Fruit fly (Drosophila melanogaster): ENCODE measurements around the gene mthl11.
A peak's percentile ranks its signal among the peaks of the same experiment; 100 is the strongest.

mthl11 gene

DNA sequence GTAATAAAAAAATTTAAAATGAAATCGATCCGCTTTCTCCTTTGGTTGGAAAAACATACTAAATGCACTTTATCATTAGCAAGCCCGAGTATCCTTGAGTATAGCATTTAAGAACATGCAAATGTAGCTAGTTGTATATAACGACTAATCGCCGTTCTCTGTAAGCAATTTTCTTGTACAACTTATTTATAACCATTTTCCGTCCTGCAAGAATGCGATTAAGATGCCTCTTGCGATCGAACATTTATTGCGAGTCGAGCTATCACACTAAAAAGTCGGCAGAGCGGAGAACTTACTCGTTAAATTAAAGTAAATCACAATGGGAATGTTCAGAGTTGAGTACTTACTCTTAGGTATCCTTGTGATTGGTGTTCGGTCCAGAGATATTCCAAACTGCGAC, at the start of gene mthl11:
Gene mthl11 (plus strand): TSS at position 301 of the 400 bp plus-strand sequence.
- no peak for TF ChIP-seq CG12768 (GFP tag; optimal IDR thresholded peaks at IDR 0.05)
- no peak for TF ChIP-seq cnc (optimal IDR thresholded peaks at IDR 0.05)
- no peak for TF ChIP-seq CG33017 (tag; optimal IDR thresholded peaks at IDR 0.05)
- TF ChIP-seq cic (GFP tag; optimal IDR thresholded peaks at IDR 0.05) = no peak
- TF ChIP-seq ovo (GFP tag; optimal IDR thresholded peaks at IDR 0.05) = no peak
- TF ChIP-seq CG1620 (GFP tag; optimal IDR thresholded peaks at IDR 0.05) = no peak
- no peak for TF ChIP-seq tj (GFP tag; optimal IDR thresholded peaks at IDR 0.05)
- TF ChIP-seq bab1 (GFP tag; optimal IDR thresholded peaks at IDR 0.05) = no peak
- TF ChIP-seq CG7101 (tag; optimal IDR thresholded peaks at IDR 0.05) = no peak
- TF ChIP-seq CG14711 (tag; optimal IDR thresholded peaks at IDR 0.05) = no peak
- no peak for TF ChIP-seq CG11617 (GFP tag; optimal IDR thresholded peaks at IDR 0.05)
- no peak for TF ChIP-seq toe (GFP tag; optimal IDR thresholded peaks at IDR 0.05)
- no peak for TF ChIP-seq pad (GFP tag; optimal IDR thresholded peaks at IDR 0.05)
- no peak for TF ChIP-seq CG7045 (GFP tag; optimal IDR thresholded peaks at IDR 0.05)
- TF ChIP-seq Hr96 (GFP tag; optimal IDR thresholded peaks at IDR 0.05) = no peak
- TF ChIP-seq Clk (GFP tag; optimal IDR thresholded peaks at IDR 0.05) = no peak

DNA sequence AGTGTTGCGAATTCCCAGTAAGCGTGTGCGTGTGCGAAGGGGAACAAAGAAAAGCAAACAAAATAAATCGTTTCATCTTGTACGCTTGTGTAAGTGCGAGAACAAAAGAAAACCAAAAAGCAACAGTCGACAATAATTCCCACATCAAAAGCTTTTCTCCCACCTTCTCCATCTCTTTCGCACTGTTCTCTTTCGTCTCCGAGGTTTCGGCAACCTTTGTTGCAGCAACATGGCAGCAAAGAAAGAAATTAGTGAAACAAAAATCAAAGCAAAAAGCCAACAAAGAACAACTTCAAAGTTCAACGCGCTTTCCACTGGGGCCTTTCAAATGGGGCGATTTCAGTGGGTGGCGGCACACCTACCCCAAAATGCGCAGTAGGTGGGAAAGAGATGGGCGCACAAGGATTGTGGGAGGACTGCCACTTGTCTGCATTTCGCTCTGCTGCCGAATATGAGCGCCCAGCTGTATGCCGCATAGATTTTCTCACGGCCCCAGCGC, 48.8 kb upstream of the mthl11 start:
- TF ChIP-seq tj (GFP tag; optimal IDR thresholded peaks at IDR 0.05) = peak; percentile 92
- TF ChIP-seq CG7045 (GFP tag; optimal IDR thresholded peaks at IDR 0.05) = no peak
- peak; percentile 36 for TF ChIP-seq cic (GFP tag; optimal IDR thresholded peaks at IDR 0.05)
- peak; percentile 43 for TF ChIP-seq CG33017 (tag; optimal IDR thresholded peaks at IDR 0.05)
- peak; percentile 15 for TF ChIP-seq CG12768 (GFP tag; optimal IDR thresholded peaks at IDR 0.05)
- TF ChIP-seq Hr96 (GFP tag; optimal IDR thresholded peaks at IDR 0.05) = no peak
- TF ChIP-seq toe (GFP tag; optimal IDR thresholded peaks at IDR 0.05) = peak; percentile 38
- peak; percentile 93 for TF ChIP-seq pad (GFP tag; optimal IDR thresholded peaks at IDR 0.05)

- no peak for TF ChIP-seq CG7045 (GFP tag; optimal IDR thresholded peaks at IDR 0.05)
- TF ChIP-seq CG1620 (GFP tag; optimal IDR thresholded peaks at IDR 0.05) = no peak
- TF ChIP-seq CG14711 (tag; optimal IDR thresholded peaks at IDR 0.05) = no peak
- no peak for TF ChIP-seq CG11617 (GFP tag; optimal IDR thresholded peaks at IDR 0.05)
- TF ChIP-seq cnc (optimal IDR thresholded peaks at IDR 0.05) = no peak
- no peak for TF ChIP-seq ovo (GFP tag; optimal IDR thresholded peaks at IDR 0.05)
- no peak for TF ChIP-seq CG12768 (GFP tag; optimal IDR thresholded peaks at IDR 0.05)
- TF ChIP-seq Hr96 (GFP tag; optimal IDR thresholded peaks at IDR 0.05) = no peak
- no peak for TF ChIP-seq CG7101 (tag; optimal IDR thresholded peaks at IDR 0.05)
- no peak for TF ChIP-seq pad (GFP tag; optimal IDR thresholded peaks at IDR 0.05)
- TF ChIP-seq tj (GFP tag; optimal IDR thresholded peaks at IDR 0.05) = no peak
- no peak for TF ChIP-seq Clk (GFP tag; optimal IDR thresholded peaks at IDR 0.05)
- no peak for TF ChIP-seq CG33017 (tag; optimal IDR thresholded peaks at IDR 0.05)
- no peak for TF ChIP-seq kay (GFP tag; ENCODE audit: borderline replicate concordance)
These were observed 48.0 kb upstream of the mthl11 start for dm6 chr3R:10352844-10353243.

DNA sequence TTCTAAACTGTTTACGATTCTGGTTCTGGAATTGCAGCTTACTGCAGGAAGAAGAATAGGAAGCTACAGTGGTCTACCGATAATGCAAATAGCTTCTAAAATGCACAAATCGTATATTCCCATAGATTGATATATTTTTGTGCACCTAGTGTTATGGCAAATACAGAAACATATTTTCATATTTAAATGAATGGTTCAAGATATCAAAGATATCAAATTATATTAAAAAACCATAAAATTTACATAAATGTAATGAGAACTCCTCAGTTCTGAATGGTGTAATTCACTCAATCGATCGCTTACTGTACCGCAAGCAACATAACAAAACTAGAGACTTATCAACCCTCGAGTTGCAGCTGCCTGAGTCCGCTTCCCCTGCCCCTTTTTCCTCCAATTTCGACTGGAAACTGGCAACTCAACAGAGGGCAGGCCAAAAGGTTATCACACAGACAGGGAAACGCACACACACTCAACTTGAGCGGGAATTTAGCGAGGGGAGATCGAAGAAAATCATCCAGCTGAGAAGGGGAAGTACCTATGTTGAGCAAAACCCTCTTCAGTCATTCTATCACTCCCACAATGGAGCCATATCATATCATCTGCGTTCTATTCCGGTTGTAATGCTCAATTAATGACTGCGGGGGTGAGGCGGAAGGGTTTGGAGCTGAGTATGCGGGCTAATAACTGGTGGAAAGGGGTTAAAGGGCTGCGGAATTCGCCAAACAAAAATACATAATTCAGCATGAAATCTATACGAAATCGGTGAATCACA, 46.7 kb upstream of the mthl11 start:
- TF ChIP-seq CG1620 (GFP tag; optimal IDR thresholded peaks at IDR 0.05) (no peak), Hr96 (GFP tag; optimal IDR thresholded peaks at IDR 0.05) (no peak), Mnt (GFP tag; optimal IDR thresholded peaks at IDR 0.05) (no peak), CG12768 (GFP tag; optimal IDR thresholded peaks at IDR 0.05) (no peak), cic (GFP tag; optimal IDR thresholded peaks at IDR 0.05) (no peak), CG33017 (tag; optimal IDR thresholded peaks at IDR 0.05) (no peak), CG5204 (GFP tag; optimal IDR thresholded peaks at IDR 0.05) (peak; percentile 6)

- TF ChIP-seq tj (GFP tag; optimal IDR thresholded peaks at IDR 0.05) (peak; percentile 19), CG7101 (tag; optimal IDR thresholded peaks at IDR 0.05) (no peak)
These were observed 44.8 kb upstream of the mthl11 start for dm6 chr3R:10355840-10356562.

- TF ChIP-seq CG1620 (GFP tag; optimal IDR thresholded peaks at IDR 0.05) (no peak), cic (GFP tag; optimal IDR thresholded peaks at IDR 0.05) (no peak), CG12768 (GFP tag; optimal IDR thresholded peaks at IDR 0.05) (no peak), CG33017 (tag; optimal IDR thresholded peaks at IDR 0.05) (no peak), tj (GFP tag; optimal IDR thresholded peaks at IDR 0.05) (no peak), ovo (GFP tag; optimal IDR thresholded peaks at IDR 0.05) (no peak), CG7101 (tag; optimal IDR thresholded peaks at IDR 0.05) (peak; percentile 8), Clk (GFP tag; optimal IDR thresholded peaks at IDR 0.05) (no peak), Mnt (GFP tag; optimal IDR thresholded peaks at IDR 0.05) (no peak), cnc (optimal IDR thresholded peaks at IDR 0.05) (no peak), toe (GFP tag; optimal IDR thresholded peaks at IDR 0.05) (no peak), kay (GFP tag; ENCODE audit: borderline replicate concordance) (peak; percentile 51), Hr96 (GFP tag; optimal IDR thresholded peaks at IDR 0.05) (peak; percentile 13), Crg-1 (GFP tag; optimal IDR thresholded peaks at IDR 0.05) (no peak), CG7045 (GFP tag; optimal IDR thresholded peaks at IDR 0.05) (no peak), CG14711 (tag; optimal IDR thresholded peaks at IDR 0.05) (no peak), CG11617 (GFP tag; optimal IDR thresholded peaks at IDR 0.05) (peak; percentile 14), pad (GFP tag; optimal IDR thresholded peaks at IDR 0.05) (peak; percentile 94), CG5204 (GFP tag; optimal IDR thresholded peaks at IDR 0.05) (no peak), bab1 (GFP tag; optimal IDR thresholded peaks at IDR 0.05) (no peak)
These were observed 44.1 kb upstream of the mthl11 start for dm6 chr3R:10356563-10357363.
